Fruit fly (Drosophila melanogaster): ENCODE results near the gene Ctps.

The Ctps gene

DNA sequence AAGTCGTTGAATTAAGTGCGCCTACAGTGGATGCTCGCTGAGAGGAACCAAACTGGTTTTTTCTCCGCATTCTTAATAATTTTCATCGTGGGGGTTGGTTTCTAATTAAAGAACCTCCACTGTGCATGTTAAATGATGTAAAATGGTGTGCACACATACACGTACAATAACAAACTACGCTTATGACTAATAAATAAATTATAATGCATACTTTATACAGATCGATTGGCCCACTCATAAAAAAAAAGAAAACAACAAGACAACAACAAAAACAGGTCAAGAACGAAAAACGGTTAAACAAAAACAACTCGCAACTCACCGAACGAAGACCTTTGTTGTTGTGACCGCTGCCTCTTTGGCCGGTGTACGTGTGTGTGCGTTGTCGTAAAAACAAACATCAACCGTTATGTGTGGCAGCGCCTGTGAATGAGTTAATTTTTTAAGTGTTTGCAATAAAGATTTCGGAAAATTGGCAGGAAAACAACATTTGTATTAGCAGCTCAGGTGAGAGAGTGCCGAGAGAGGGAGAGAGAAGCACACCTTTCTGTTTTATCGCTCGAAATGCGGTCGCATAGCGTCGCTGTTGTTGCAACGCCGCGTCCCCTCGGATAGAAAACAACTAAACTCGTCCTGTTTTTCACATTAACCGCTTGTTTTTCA is 3.7 kb upstream of the Ctps start (continued):
- no peak for TF ChIP-seq Sry-δ (GFP tag; optimal IDR thresholded peaks at IDR 0.05)
- TF ChIP-seq so (GFP tag; IDR thresholded peaks at IDR 0.05) = no peak
- no peak for TF ChIP-seq psq (GFP tag; optimal IDR thresholded peaks at IDR 0.05)
- no peak for TF ChIP-seq CG30431 (GFP tag; optimal IDR thresholded peaks at IDR 0.05)
- TF ChIP-seq CG31388 (GFP tag; optimal IDR thresholded peaks at IDR 0.05) = no peak
- no peak for TF ChIP-seq gce (GFP tag; IDR thresholded peaks at IDR 0.05)
- TF ChIP-seq CG6683 (GFP tag; optimal IDR thresholded peaks at IDR 0.05) = no peak
- TF ChIP-seq inv (GFP tag; IDR thresholded peaks at IDR 0.05; ENCODE audit: partially characterized antibody) = no peak
- no peak for TF ChIP-seq pan (optimal IDR thresholded peaks at IDR 0.05)
- TF ChIP-seq pan (GFP tag; optimal IDR thresholded peaks at IDR 0.05 in 1 of 2, IDR thresholded peaks at IDR 0.05 in 1 of 2) = peak in 1 of 2 experiments; percentile 16
- no peak for TF ChIP-seq bigmax (GFP tag; optimal IDR thresholded peaks at IDR 0.05)
- TF ChIP-seq cad (GFP tag; optimal IDR thresholded peaks at IDR 0.05) = peak; percentile 13
- no peak for TF ChIP-seq cas (GFP tag; IDR thresholded peaks at IDR 0.05)
- TF ChIP-seq esg (GFP tag; conservative IDR thresholded peaks at IDR 0.05) = no peak
- no peak for TF ChIP-seq mam (GFP tag; optimal IDR thresholded peaks at IDR 0.05)
- TF ChIP-seq z (GFP tag; IDR thresholded peaks at IDR 0.05) = no peak
- TF ChIP-seq CG11093 (GFP tag; IDR thresholded peaks at IDR 0.05) = no peak
- no peak for TF ChIP-seq B-H2 (GFP tag; optimal IDR thresholded peaks at IDR 0.05)
- peak; percentile 68 for TF ChIP-seq cg (GFP tag; optimal IDR thresholded peaks at IDR 0.05)
- no peak for TF ChIP-seq h (optimal IDR thresholded peaks at IDR 0.05)
- TF ChIP-seq Fer1 (GFP tag; optimal IDR thresholded peaks at IDR 0.05) = no peak
- no peak for TF ChIP-seq ssp (GFP tag; IDR thresholded peaks at IDR 0.05)
- TF ChIP-seq luna (GFP tag; optimal IDR thresholded peaks at IDR 0.05) = no peak
- no peak for TF ChIP-seq lbe (GFP tag; optimal IDR thresholded peaks at IDR 0.05)

dm6 chr3L:15094589-15095288 is 3.0 kb upstream of the Ctps start, which contains the start of the genes sstn, Plp and GlyRS:
Gene sstn, minus strand, starts transcription at chr3L:15094719.
Gene Plp, minus strand, starts transcription at chr3L:15094724.
Gene GlyRS, plus strand, starts transcription at chr3L:15095142.
- TF ChIP-seq mam (GFP tag; optimal IDR thresholded peaks at IDR 0.05) = no peak
- TF ChIP-seq al (GFP tag; IDR thresholded peaks at IDR 0.05) = no peak
- no peak for TF ChIP-seq CG15073 (GFP tag; optimal IDR thresholded peaks at IDR 0.05)
- peak; percentile 2 for TF ChIP-seq lbe (GFP tag; optimal IDR thresholded peaks at IDR 0.05)
- peak; percentile 59 for TF ChIP-seq CG18599 (GFP tag; optimal IDR thresholded peaks at IDR 0.05)
- no peak for TF ChIP-seq CG14965 (GFP tag; optimal IDR thresholded peaks at IDR 0.05; ENCODE audit: borderline replicate concordance)
- no peak for TF ChIP-seq HHEX (GFP tag; optimal IDR thresholded peaks at IDR 0.05)
- TF ChIP-seq CG6791 (GFP tag; IDR thresholded peaks at IDR 0.05; ENCODE audit: partially characterized antibody) = peak; percentile 58; the same call in 1 of the 3 replicates
- peak; percentile 26 for TF ChIP-seq oc (tag; optimal IDR thresholded peaks at IDR 0.05)
- no peak for TF ChIP-seq CG12942 (GFP tag; optimal IDR thresholded peaks at IDR 0.05)
- peak; percentile 33 for TF ChIP-seq CG15269 (tag; optimal IDR thresholded peaks at IDR 0.05)
- peak; percentile 46 for TF ChIP-seq CG10543 (GFP tag; optimal IDR thresholded peaks at IDR 0.05)
- TF ChIP-seq klu (GFP tag; IDR thresholded peaks at IDR 0.05) = no peak
- TF ChIP-seq cato (GFP tag; optimal IDR thresholded peaks at IDR 0.05; ENCODE audit: borderline replicate concordance) = no peak
- TF ChIP-seq CG11560 (tag; IDR thresholded peaks at IDR 0.05) = no peak
- TF ChIP-seq zen (tag; optimal IDR thresholded peaks at IDR 0.05) = peak; percentile 5
- TF ChIP-seq CG12071 (GFP tag; optimal IDR thresholded peaks at IDR 0.05) = no peak
- no peak for TF ChIP-seq Hr78 (GFP tag; optimal IDR thresholded peaks at IDR 0.05)
- TF ChIP-seq CG12659 (GFP tag; optimal IDR thresholded peaks at IDR 0.05) = peak; percentile 81
- peak in 1 of 2 experiments; percentile 39 for TF ChIP-seq Pdp1 (GFP tag; optimal IDR thresholded peaks at IDR 0.05)
- TF ChIP-seq ase (GFP tag; IDR thresholded peaks at IDR 0.05) = no peak
- TF ChIP-seq Kr (GFP tag; optimal IDR thresholded peaks at IDR 0.05) = no peak
- no peak for TF ChIP-seq CG4360 (GFP tag; IDR thresholded peaks at IDR 0.05)
- no peak for TF ChIP-seq Dip3 (GFP tag; optimal IDR thresholded peaks at IDR 0.05)
- TF ChIP-seq croc (GFP tag; conservative IDR thresholded peaks at IDR 0.05) = no peak
- no peak for TF ChIP-seq CG9215 (GFP tag; IDR thresholded peaks at IDR 0.05)
- TF ChIP-seq CG13894 (tag; optimal IDR thresholded peaks at IDR 0.05) = peak; percentile 40

Data from whole organism, embryonic.